Worm (Caenorhabditis elegans): ENCODE results near the gene srw-97.

DNA sequence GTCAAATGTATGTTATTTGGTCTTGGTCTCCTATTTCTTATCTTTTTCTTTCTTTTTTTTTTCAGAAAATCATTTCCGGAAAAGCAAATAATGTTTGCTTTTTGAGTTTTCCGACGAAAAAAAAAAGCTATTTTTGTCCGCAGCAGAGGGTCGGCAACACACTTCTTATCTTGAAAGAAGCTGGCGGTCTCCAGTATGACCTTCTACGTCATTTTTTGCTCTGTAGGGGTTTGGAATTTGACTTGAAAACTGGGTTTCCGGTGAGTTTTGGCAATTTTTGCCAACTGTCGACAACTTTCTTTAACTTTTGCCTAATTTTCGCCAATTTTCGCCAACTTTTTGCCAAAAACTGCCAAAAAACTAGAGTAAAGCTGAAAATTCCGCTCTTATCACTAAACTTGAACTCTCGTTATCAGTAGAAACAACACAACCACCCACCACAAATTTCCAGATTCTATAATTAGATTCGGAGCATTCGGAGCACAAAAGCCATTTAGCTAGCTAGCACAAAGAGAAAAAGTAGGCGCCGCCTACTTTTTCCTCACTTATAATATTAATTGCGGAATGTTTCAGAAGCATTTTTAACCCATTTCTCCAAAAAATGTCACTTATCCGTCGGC, 1.6 kb upstream of the srw-97 start, which contains the start of gene nhx-6:
- no peak for TF ChIP-seq pha-2 (tag; optimal IDR thresholded peaks at IDR 0.05)
- TF ChIP-seq ceh-9 (tag; optimal IDR thresholded peaks at IDR 0.05), result no peak
- no peak for TF ChIP-seq ceh-18 (tag; optimal IDR thresholded peaks at IDR 0.05)
- no peak for TF ChIP-seq ama-1 (optimal IDR thresholded peaks at IDR 0.05)

All from whole organism, late embryonic.